Worm (Caenorhabditis elegans): ENCODE results near the gene C16C8.27.
A peak's percentile ranks its signal among the peaks of the same experiment; 100 is the strongest.

The C16C8.27 gene

ce11 chrII:3439244-3439698, 2.2 kb upstream of the C16C8.27 start (continued):
- TF ChIP-seq egl-13 (tag; optimal IDR thresholded peaks at IDR 0.05), result no peak
- no peak for TF ChIP-seq ceh-90 (tag; optimal IDR thresholded peaks at IDR 0.05)
- TF ChIP-seq C04F5.9 (tag; optimal IDR thresholded peaks at IDR 0.05), result no peak
- TF ChIP-seq nhr-77 (tag; optimal IDR thresholded peaks at IDR 0.05), result no peak
- no peak for TF ChIP-seq zip-4 (GFP tag; optimal IDR thresholded peaks at IDR 0.05)
- TF ChIP-seq C34B4.2 (tag; optimal IDR thresholded peaks at IDR 0.05), result no peak
- peak in 1 of 3 experiments; percentile 3 for TF ChIP-seq ceh-82 (tag; optimal IDR thresholded peaks at IDR 0.05)
- 0 out of 2 replicates have a peak, but pooled peaks have one; percentile 6 for TF ChIP-seq grh-1 (GFP tag; IDR thresholded peaks at IDR 0.05)
- TF ChIP-seq nhr-84 (tag; optimal IDR thresholded peaks at IDR 0.05), result no peak
- no peak for TF ChIP-seq mef-2 (tag; optimal IDR thresholded peaks at IDR 0.05)
- peak; percentile 75 for TF ChIP-seq nhr-90 (tag; optimal IDR thresholded peaks at IDR 0.05; ENCODE audit: poor library complexity)
- TF ChIP-seq elt-3 (tag; optimal IDR thresholded peaks at IDR 0.05), result peak in 3 of 6 experiments; percentile 45 to 62 (median 46)
- peak in 1 of 2 experiments; percentile 54 for TF ChIP-seq lin-35 (GFP tag; optimal IDR thresholded peaks at IDR 0.05)
- TF ChIP-seq rnt-1 (tag; optimal IDR thresholded peaks at IDR 0.05), result peak; percentile 51
- no peak for TF ChIP-seq mab-9 (GFP tag; IDR thresholded peaks at IDR 0.05)
- TF ChIP-seq aly-2 (tag; optimal IDR thresholded peaks at IDR 0.05), result no peak
- no peak for TF ChIP-seq fkh-10 (GFP tag; optimal IDR thresholded peaks at IDR 0.05)
- peak; percentile 66 for TF ChIP-seq blmp-1 (tag; optimal IDR thresholded peaks at IDR 0.05)
- no peak for TF ChIP-seq C16A3.4 (tag; optimal IDR thresholded peaks at IDR 0.05)
- TF ChIP-seq hlh-4 (tag; optimal IDR thresholded peaks at IDR 0.05), result no peak
- no peak for TF ChIP-seq ceh-88 (GFP tag; IDR thresholded peaks at IDR 0.05)
- peak; percentile 4 for TF ChIP-seq xbp-1 (tag; optimal IDR thresholded peaks at IDR 0.05)
- TF ChIP-seq Y116A8C.19 (tag; optimal IDR thresholded peaks at IDR 0.05; ENCODE audit: borderline replicate concordance), result no peak
- TF ChIP-seq ceh-8 (GFP tag; optimal IDR thresholded peaks at IDR 0.05), result no peak
- TF ChIP-seq swsn-7 (tag; optimal IDR thresholded peaks at IDR 0.05), result no peak
- TF ChIP-seq lin-39 (tag; optimal IDR thresholded peaks at IDR 0.05), result no peak
- TF ChIP-seq tbx-2 (tag; optimal IDR thresholded peaks at IDR 0.05), result peak; percentile 22
- no peak for TF ChIP-seq egl-27 (tag; optimal IDR thresholded peaks at IDR 0.05)
- no peak for TF ChIP-seq pag-3 (tag; optimal IDR thresholded peaks at IDR 0.05; ENCODE audit: borderline replicate concordance, insufficient read depth)
- peak; percentile 10 for TF ChIP-seq sup-37 (GFP tag; optimal IDR thresholded peaks at IDR 0.05)
- no peak for TF ChIP-seq unc-98 (GFP tag; IDR thresholded peaks at IDR 0.05)
- peak; percentile 62 for TF ChIP-seq tlp-1 (tag; optimal IDR thresholded peaks at IDR 0.05)
- peak; percentile 60 for TF ChIP-seq nhr-71 (tag; optimal IDR thresholded peaks at IDR 0.05)
- no peak for TF ChIP-seq alr-1 (tag; optimal IDR thresholded peaks at IDR 0.05; ENCODE audit: borderline replicate concordance)
- peak; percentile 38 for TF ChIP-seq snu-23 (GFP tag; optimal IDR thresholded peaks at IDR 0.05)
- no peak for TF ChIP-seq mdl-1 (tag; optimal IDR thresholded peaks at IDR 0.05)
- peak; percentile 57 for TF ChIP-seq nhr-85 (tag)
- peak; percentile 16 for TF ChIP-seq mep-1 (tag; optimal IDR thresholded peaks at IDR 0.05)
- TF ChIP-seq nhr-47 (tag; optimal IDR thresholded peaks at IDR 0.05), result peak; percentile 64
- no peak for TF ChIP-seq sptf-1 (tag; optimal IDR thresholded peaks at IDR 0.05)
- TF ChIP-seq ztf-4 (tag; optimal IDR thresholded peaks at IDR 0.05), result no peak
- peak in 1 of 2 experiments; percentile 20 for TF ChIP-seq efl-1 (optimal IDR thresholded peaks at IDR 0.05)
- TF ChIP-seq efl-1 (GFP tag; optimal IDR thresholded peaks at IDR 0.05 in 1 of 2), result no peak
- no peak for TF ChIP-seq dsc-1 (tag; optimal IDR thresholded peaks at IDR 0.05)
- TF ChIP-seq pqm-1 (tag; optimal IDR thresholded peaks at IDR 0.05), result peak; percentile 43
- TF ChIP-seq efl-3 (GFP tag; optimal IDR thresholded peaks at IDR 0.05), result no peak

Data from whole organism, L1 larva.